Fruit fly (Drosophila melanogaster) S2 (cell line): ENCODE measurements around the gene Tti1.

Experiments
- CG8478 ChIP-seq: fragments of >200 bp; optimal IDR thresholded peaks from 2 replicates; lab custom pipeline; 2018
- CTCF ChIP-seq, 2 experiments: fragments of >200 bp; optimal IDR thresholded peaks; 2 replicates each; lab custom pipeline; 2018

- TF ChIP-seq CTCF (optimal IDR thresholded peaks at IDR 0.05; lab: Kevin White, UChicago) (no peak), CG8478 (lab: Kevin White, UChicago) (no peak)
Observed at dm6 chr3R:9747900-9748663, 6.4 kb downstream of the Tti1 start.
